Worm (Caenorhabditis elegans) whole organism, midembryonic: ENCODE results near the gene dnc-4.
"Not testable (repeated sequence)": the region's sequence is repeated elsewhere in the genome, so short reads cannot be mapped to it uniquely, and the experiment has no call there.

Experiments
- klf-2 ChIP-seq: fragments of 200-800 bp; sonication (Bioruptor generic); conservative IDR thresholded peaks from 2 replicates; pipeline ENCODE4 v1.3.6; 2022; ENCODE audit warnings: missing genetic modification reagents, missing genetic modification characterization, missing compliant biosample characterization
- med-1 ChIP-seq: sonication (generic microtip); optimal IDR thresholded peaks from 2 replicates; lab custom pipeline; 2017; ENCODE audit warnings: missing genetic modification characterization, mild to moderate bottlenecking, missing compliant biosample characterization, antibody characterized with exemption, missing genetic modification reagents; ENCODE audit not compliant: insufficient read depth
- ztf-29 ChIP-seq: fragments of 200-800 bp; sonication (Bioruptor generic); IDR thresholded peaks from 2 replicates; pipeline ENCODE4 v1.3.6; 2022; ENCODE audit warnings: missing genetic modification reagents, missing genetic modification characterization, missing compliant biosample characterization

ce11 chrIV:8015726-8016312 lies 3.8 kb downstream of the dnc-4 start, which contains the start of gene C26B2.7:
- peak; percentile 57; the same call in 1 of the 2 replicates for TF ChIP-seq ztf-29 (GFP tag; lab: Robert Waterston, UW)
- peak; percentile 80 for TF ChIP-seq klf-2 (GFP tag; lab: Robert Waterston, UW)
- not testable (repeated sequence) for TF ChIP-seq med-1 (GFP tag; lab: Kevin White, UChicago)
